Worm (Caenorhabditis elegans) whole organism, young adult: ENCODE results near the gene C40C9.4.

ENCODE experiments used
- B0336.3 ChIP-seq: fragments of 200-800 bp; sonication (Bioruptor generic); IDR thresholded peaks from 2 replicates; pipeline ENCODE4 v1.3.6; 2022; ENCODE audit warnings: missing genetic modification characterization, missing compliant biosample characterization
- C06A6.2 ChIP-seq: fragments of 200-800 bp; sonication (Bioruptor generic); conservative IDR thresholded peaks from 2 replicates; pipeline ENCODE4 v1.3.6; 2022; ENCODE audit warnings: missing genetic modification characterization, missing compliant biosample characterization
- D2030.7 ChIP-seq: fragments of 200-800 bp; sonication (Bioruptor generic); IDR thresholded peaks from 2 replicates; pipeline ENCODE4 v1.3.6; 2022; ENCODE audit warnings: missing genetic modification reagents, missing genetic modification characterization, missing compliant biosample characterization
- F55B11.4 ChIP-seq: sonication (generic microtip); optimal IDR thresholded peaks from 2 replicates; lab custom pipeline; 2016; ENCODE audit warnings: missing compliant biosample characterization, missing genetic modification characterization, borderline replicate concordance; ENCODE audit not compliant: insufficient read depth
- F57A8.1 ChIP-seq: fragments of 200-800 bp; sonication (Bioruptor generic); optimal IDR thresholded peaks from 2 replicates; lab custom pipeline; 2018; ENCODE audit warnings: mild to moderate bottlenecking, missing genetic modification characterization, moderate library complexity, missing compliant biosample characterization
- Y67H2A.10 ChIP-seq: fragments of 200-800 bp; sonication (Bioruptor generic); conservative IDR thresholded peaks from 2 replicates; pipeline ENCODE4 v1.3.6; 2022; ENCODE audit warnings: missing genetic modification reagents, missing genetic modification characterization, missing compliant biosample characterization
- Y95B8A.8 ChIP-seq: fragments of 200-800 bp; sonication (Bioruptor generic); IDR thresholded peaks from 2 replicates; pipeline ENCODE4 v1.3.6; 2022; ENCODE audit warnings: missing genetic modification reagents, missing genetic modification characterization, missing compliant biosample characterization
- ama-1 ChIP-seq, 3 experiments: fragments of 150-350 bp in 1 of 3; sonication (generic microtip) in 2 of 3; optimal IDR thresholded peaks; 2 replicates each; lab custom pipeline; 2014 to 2018; ENCODE audit warnings: missing biosample characterization in 2 of 3, missing genetic modification characterization in 2 of 3, missing genetic modification reagents in 2 of 3
- aptf-2 ChIP-seq: fragments of 200-800 bp; sonication (Bioruptor generic); conservative IDR thresholded peaks from 2 replicates; pipeline ENCODE4 v1.3.6; 2022; ENCODE audit warnings: missing genetic modification reagents, missing genetic modification characterization, missing compliant biosample characterization
- athp-1 ChIP-seq: sonication (generic microtip); optimal IDR thresholded peaks from 2 replicates; lab custom pipeline; 2017; ENCODE audit warnings: mild to moderate bottlenecking, missing genetic modification characterization, missing compliant biosample characterization
- attf-6 ChIP-seq: fragments of 200-800 bp; sonication (Bioruptor generic); IDR thresholded peaks from 2 replicates; pipeline ENCODE4 v1.3.6; 2022; ENCODE audit warnings: missing genetic modification reagents, missing genetic modification characterization, missing compliant biosample characterization
- ceh-40 ChIP-seq: fragments of 200-800 bp; sonication (Bioruptor generic); IDR thresholded peaks from 2 replicates; pipeline ENCODE4 v1.3.6; 2022; ENCODE audit warnings: missing genetic modification characterization, missing compliant biosample characterization
- ceh-58 ChIP-seq: fragments of 200-800 bp; sonication (Bioruptor generic); IDR thresholded peaks from 2 replicates; pipeline ENCODE4 v1.3.6; 2022; ENCODE audit warnings: missing genetic modification characterization, missing compliant biosample characterization
- ceh-79 ChIP-seq: sonication (generic microtip); optimal IDR thresholded peaks from 2 replicates; lab custom pipeline; 2017; ENCODE audit warnings: mild to moderate bottlenecking, missing genetic modification characterization, missing compliant biosample characterization
- chd-7 ChIP-seq: sonication (generic microtip); optimal IDR thresholded peaks from 2 replicates; lab custom pipeline; 2016; ENCODE audit warnings: mild to moderate bottlenecking, missing genetic modification characterization, moderate library complexity, missing compliant biosample characterization
- die-1 ChIP-seq: sonication (generic microtip); optimal IDR thresholded peaks from 2 replicates; lab custom pipeline; 2016; ENCODE audit warnings: missing genotype, mild to moderate bottlenecking, missing genetic modification characterization, missing compliant biosample characterization
- egl-44 ChIP-seq: fragments of 200-800 bp; sonication (Bioruptor generic); IDR thresholded peaks from 2 replicates; pipeline ENCODE4 v1.3.6; 2022; ENCODE audit warnings: missing genetic modification reagents, missing genetic modification characterization, missing compliant biosample characterization
- fkh-3 ChIP-seq: sonication (generic microtip); optimal IDR thresholded peaks from 2 replicates; lab custom pipeline; 2016; ENCODE audit warnings: mild to moderate bottlenecking, missing genetic modification characterization, missing compliant biosample characterization
- hmg-1.2 ChIP-seq: fragments of 200-800 bp; sonication (Bioruptor generic); IDR thresholded peaks from 2 replicates; pipeline ENCODE4 v1.3.6; 2022; ENCODE audit warnings: missing genetic modification reagents, missing genetic modification characterization, missing compliant biosample characterization
- hmg-20 ChIP-seq: fragments of 200-800 bp; sonication (Bioruptor generic); IDR thresholded peaks from 2 replicates; pipeline ENCODE4 v1.3.6; 2022; ENCODE audit warnings: missing genetic modification reagents, missing genetic modification characterization, missing compliant biosample characterization
- hrde-1 ChIP-seq: sonication (generic microtip); optimal IDR thresholded peaks from 2 replicates; lab custom pipeline; 2016; ENCODE audit warnings: missing genetic modification characterization, mild to moderate bottlenecking, missing compliant biosample characterization, moderate library complexity, missing genotype, missing genetic modification reagents, borderline replicate concordance
- hsf-1 ChIP-seq: fragments of 200-800 bp; sonication (Bioruptor generic); IDR thresholded peaks from 2 replicates; pipeline ENCODE4 v1.3.6; 2022; ENCODE audit warnings: missing genetic modification reagents, missing genetic modification characterization, missing compliant biosample characterization
- lin-54 ChIP-seq: fragments of 200-800 bp; sonication (Bioruptor generic); optimal IDR thresholded peaks from 2 replicates; lab custom pipeline; 2018; ENCODE audit warnings: mild to moderate bottlenecking, missing genetic modification characterization, missing compliant biosample characterization
- lir-1 ChIP-seq: fragments of 200-800 bp; sonication (Bioruptor generic); conservative IDR thresholded peaks from 2 replicates; pipeline ENCODE4 v1.3.6; 2022; ENCODE audit warnings: missing genetic modification reagents, missing genetic modification characterization, missing compliant biosample characterization
- madf-3 ChIP-seq: fragments of 200-800 bp; sonication (Bioruptor generic); IDR thresholded peaks from 2 replicates; pipeline ENCODE4 v1.3.6; 2022; ENCODE audit warnings: missing genetic modification reagents, missing genetic modification characterization, missing compliant biosample characterization
- madf-6 ChIP-seq: fragments of 200-800 bp; sonication (Bioruptor generic); IDR thresholded peaks from 2 replicates; pipeline ENCODE4 v1.3.6; 2022; ENCODE audit warnings: missing genetic modification reagents, missing genetic modification characterization, missing compliant biosample characterization
- mcd-1 ChIP-seq: fragments of 200-800 bp; sonication (Bioruptor generic); IDR thresholded peaks from 2 replicates; pipeline ENCODE4 v1.3.6; 2022; ENCODE audit warnings: missing genetic modification reagents, missing genetic modification characterization, missing compliant biosample characterization
- mel-28 ChIP-seq: sonication (generic microtip); optimal IDR thresholded peaks from 2 replicates; lab custom pipeline; 2016; ENCODE audit warnings: borderline replicate concordance, mild to moderate bottlenecking, missing genetic modification characterization, missing compliant biosample characterization
- nhr-27 ChIP-seq: fragments of 200-800 bp; sonication (Bioruptor generic); optimal IDR thresholded peaks from 2 replicates; lab custom pipeline; 2018; ENCODE audit warnings: mild to moderate bottlenecking, missing genetic modification characterization, moderate library complexity, missing compliant biosample characterization
- rcor-1 ChIP-seq: fragments of 200-800 bp; sonication (Bioruptor generic); IDR thresholded peaks from 2 replicates; pipeline ENCODE4 v1.3.6; 2022; ENCODE audit warnings: missing genetic modification reagents, missing genetic modification characterization, missing compliant biosample characterization
- rec-8 ChIP-seq, 2 experiments: sonication (generic microtip); optimal IDR thresholded peaks; 2 replicates each; lab custom pipeline; 2016; ENCODE audit warnings: mild to moderate bottlenecking in 2 of 2, missing genetic modification characterization in 2 of 2, missing genetic modification reagents in 2 of 2, missing genotype in 2 of 2, missing biosample characterization in 1 of 2, missing compliant biosample characterization in 1 of 2, moderate library complexity in 1 of 2
- sdz-38 ChIP-seq: sonication (generic microtip); optimal IDR thresholded peaks from 2 replicates; lab custom pipeline; 2016; ENCODE audit warnings: missing genotype, missing genetic modification characterization, missing compliant biosample characterization
- sea-2 ChIP-seq: fragments of 200-800 bp; sonication (Bioruptor generic); IDR thresholded peaks from 2 replicates; pipeline ENCODE4 v1.3.6; 2022; ENCODE audit warnings: missing genetic modification characterization, missing compliant biosample characterization
- snpc-1.1 ChIP-seq: sonication (generic microtip); optimal IDR thresholded peaks from 2 replicates; lab custom pipeline; 2017; ENCODE audit warnings: missing genetic modification characterization, mild to moderate bottlenecking, missing compliant biosample characterization, antibody characterized with exemption, moderate library complexity, missing genotype, missing genetic modification reagents; ENCODE audit not compliant: insufficient read depth
- snpc-4 ChIP-seq, 5 experiments: fragments of 150-350 bp in 1 of 5; sonication (generic microtip) in 4 of 5; optimal IDR thresholded peaks; 2 replicates each; lab custom pipeline; 2014 to 2018; ENCODE audit warnings: missing genetic modification characterization in 5 of 5, missing biosample characterization in 3 of 5, antibody characterized with exemption in 2 of 5, mild to moderate bottlenecking in 2 of 5, missing compliant biosample characterization in 2 of 5, missing genotype in 2 of 5, moderate library complexity in 2 of 5, missing genetic modification reagents in 1 of 5
- unc-130 ChIP-seq: sonication (generic microtip); optimal IDR thresholded peaks from 2 replicates; lab custom pipeline; 2016; ENCODE audit warnings: missing genetic modification reagents, missing genetic modification characterization, missing compliant biosample characterization
- zim-3 ChIP-seq: sonication (generic microtip); optimal IDR thresholded peaks from 2 replicates; lab custom pipeline; 2017; ENCODE audit warnings: mild to moderate bottlenecking, missing genetic modification characterization, moderate library complexity, missing compliant biosample characterization
- ztf-22 ChIP-seq: fragments of 200-800 bp; sonication (Bioruptor generic); optimal IDR thresholded peaks from 2 replicates; lab custom pipeline; 2018; ENCODE audit warnings: mild to moderate bottlenecking, missing genetic modification characterization, moderate library complexity, missing compliant biosample characterization

The C40C9.4 gene

ce11 chrX:13632245-13632644 is 18.7 kb upstream of the C40C9.4 start:
- TF ChIP-seq egl-44 = no peak
- no peak for TF ChIP-seq Y67H2A.10 (GFP tag; lab: Robert Waterston, UW)
- 0 out of 2 replicates have a peak, but pooled peaks have one; percentile 34 for TF ChIP-seq hsf-1 (GFP tag; lab: Robert Waterston, UW)
- no peak for TF ChIP-seq rec-8 (tag; optimal IDR thresholded peaks at IDR 0.05; lab: Kevin White, UChicago)
- TF ChIP-seq aptf-2 (GFP tag; lab: Robert Waterston, UW) = 0 out of 2 replicates have a peak, but pooled peaks have one; percentile 20
- no peak for TF ChIP-seq ceh-79 (tag; lab: Kevin White, UChicago)
- TF ChIP-seq, all 124 proteins: peak for 2

ce11 chrX:13633032-13633431 is 17.9 kb upstream of the C40C9.4 start:
- TF ChIP-seq rcor-1 (no peak), athp-1 (tag; lab: Kevin White, UChicago) (no peak), ztf-22 (GFP tag; lab: Kevin White, UChicago) (no peak), unc-130 (GFP tag; lab: Kevin White, UChicago) (no peak), ceh-40 (GFP tag; lab: Robert Waterston, UW) (no peak), hmg-20 (GFP tag; lab: Robert Waterston, UW) (no peak), snpc-4 (GFP tag; optimal IDR thresholded peaks at IDR 0.05; lab: Kevin White, UChicago) (no peak), snpc-4 (tag; optimal IDR thresholded peaks at IDR 0.05; lab: Kevin White, UChicago) (peak in 2 of 4 experiments; percentile 82 to 88), attf-6 (GFP tag; lab: Robert Waterston, UW) (no peak), F57A8.1 (GFP tag; lab: Kevin White, UChicago) (no peak), C06A6.2 (GFP tag; lab: Robert Waterston, UW) (no peak), madf-6 (no peak), hmg-1.2 (GFP tag; lab: Robert Waterston, UW) (peak; percentile 13; the same call in 1 of the 2 replicates), D2030.7 (no peak)
- TF ChIP-seq, all 124 proteins: peak for 2

ce11 chrX:13633876-13634479 is 16.9 kb upstream of the C40C9.4 start:
- TF ChIP-seq hrde-1 (tag; lab: Kevin White, UChicago) (no peak), snpc-1.1 (tag; lab: Kevin White, UChicago) (no peak)

ce11 chrX:13637526-13637925 is 13.4 kb upstream of the C40C9.4 start:
- no peak for TF ChIP-seq mel-28 (tag; lab: Kevin White, UChicago)

ce11 chrX:13638351-13638958 is 12.4 kb upstream of the C40C9.4 start:
- TF ChIP-seq madf-3 (GFP tag; lab: Robert Waterston, UW) (0 out of 2 replicates have a peak, but pooled peaks have one; percentile 40), ceh-58 (GFP tag; lab: Robert Waterston, UW) (no peak)

- TF ChIP-seq lir-1 (GFP tag; lab: Robert Waterston, UW) (no peak), fkh-3 (tag; lab: Kevin White, UChicago) (no peak), sdz-38 (no peak), F55B11.4 (tag; lab: Kevin White, UChicago) (no peak), sea-2 (GFP tag; lab: Robert Waterston, UW) (no peak), rcor-1 (no peak), die-1 (tag; lab: Kevin White, UChicago) (no peak), ama-1 (optimal IDR thresholded peaks at IDR 0.05; lab: Kevin White, UChicago) (no peak), ama-1 (GFP tag; optimal IDR thresholded peaks at IDR 0.05; lab: Kevin White, UChicago) (no peak), nhr-27 (no peak), zim-3 (tag; lab: Kevin White, UChicago) (no peak), chd-7 (no peak), B0336.3 (no peak), mcd-1 (GFP tag; lab: Robert Waterston, UW) (no peak), Y95B8A.8 (GFP tag; lab: Robert Waterston, UW) (no peak), lin-54 (no peak)
These were observed 11.3 kb upstream of the C40C9.4 start, which contains the start of gene twk-20 for ce11 chrX:13639577-13639976. twk-20 (plus strand) TSS chrX:13639877.
